Worm (Caenorhabditis elegans) whole organism, L4 larva: ENCODE data around the gene dmsr-1.

Experiments
- ZK546.5 ChIP-seq, 2 experiments: sonication (generic microtip); optimal IDR thresholded peaks; 2 replicates each; lab custom pipeline; 2017; ENCODE audit warnings: missing biosample characterization in 2 of 2, missing genetic modification characterization in 2 of 2
- ama-1 ChIP-seq: fragments of 150-350 bp; optimal IDR thresholded peaks from 2 replicates; lab custom pipeline; 2014; ENCODE audit warnings: inconsistent platforms, mixed read lengths
- arid-1 ChIP-seq: fragments of 200-800 bp; sonication (Bioruptor generic); conservative IDR thresholded peaks from 2 replicates; pipeline ENCODE4 v1.3.6; 2022; ENCODE audit warnings: missing genetic modification reagents, missing genetic modification characterization, missing compliant biosample characterization
- ceh-82 ChIP-seq: sonication (generic microtip); optimal IDR thresholded peaks from 2 replicates; lab custom pipeline; 2017; ENCODE audit warnings: missing biosample characterization, missing genetic modification characterization
- lin-15B ChIP-seq: fragments of 150-350 bp; sonication (generic microtip); optimal IDR thresholded peaks from 3 replicates; lab custom pipeline; 2014; ENCODE audit warnings: missing biosample characterization, missing genetic modification characterization
- lin-29 ChIP-seq: fragments of 200-800 bp; sonication (Bioruptor generic); IDR thresholded peaks from 2 replicates; pipeline ENCODE4 v1.3.6; 2022; ENCODE audit warnings: missing genetic modification reagents, missing genetic modification characterization, missing compliant biosample characterization
- madf-5 ChIP-seq, 2 experiments: fragments of 200-800 bp; sonication (Bioruptor generic); IDR thresholded peaks; 2 replicates each; pipeline ENCODE4 v1.3.6; 2022; ENCODE audit warnings: missing compliant biosample characterization in 2 of 2, missing genetic modification characterization in 2 of 2
- mdl-1 ChIP-seq, 2 experiments: fragments of 150-350 bp in 1 of 2; sonication (generic microtip) in 1 of 2; optimal IDR thresholded peaks; 2 replicates each; lab custom pipeline; 2014 to 2017; ENCODE audit warnings: missing biosample characterization in 2 of 2, missing genetic modification characterization in 2 of 2
- mes-2 ChIP-seq: sonication (generic microtip); optimal IDR thresholded peaks from 2 replicates; lab custom pipeline; 2016; ENCODE audit warnings: missing genotype, mild to moderate bottlenecking, missing genetic modification characterization, missing compliant biosample characterization; ENCODE audit not compliant: poor library complexity, severe bottlenecking
- nhr-111 ChIP-seq: fragments of 200-800 bp; sonication (Bioruptor generic); optimal IDR thresholded peaks from 2 replicates; lab custom pipeline; 2018; ENCODE audit warnings: mild to moderate bottlenecking, missing genetic modification characterization, missing compliant biosample characterization
- snpc-4 ChIP-seq: fragments of 150-350 bp; optimal IDR thresholded peaks from 2 replicates; lab custom pipeline; 2014; ENCODE audit warnings: missing biosample characterization, missing genetic modification characterization
- spr-1 ChIP-seq: sonication (generic microtip); optimal IDR thresholded peaks from 2 replicates; lab custom pipeline; 2016; ENCODE audit warnings: mild to moderate bottlenecking, missing genetic modification characterization, missing compliant biosample characterization
- unc-62 ChIP-seq, 3 experiments: fragments of 150-350 bp in 1 of 3; sonication (generic microtip); optimal IDR thresholded peaks in 2 of 3; peaks in 1 of 3; 1 replicate in 1 of 3; 2 replicates in 2 of 3; lab custom pipeline; 2014 to 2017; ENCODE audit warnings: missing biosample characterization in 3 of 3, missing genetic modification characterization in 3 of 3, missing genetic modification reagents in 3 of 3, missing genotype in 1 of 3

ce11 chrV:11474399-11474798, 35.8 kb downstream of the dmsr-1 start, which contains the start of gene nas-22:
- TF ChIP-seq arid-1 (GFP tag; lab: Robert Waterston, UW): no peak
- no peak for TF ChIP-seq mes-2 (tag; lab: Kevin White, UChicago)
- TF ChIP-seq nhr-111 (GFP tag; lab: Kevin White, UChicago): no peak
- no peak for TF ChIP-seq ama-1 (lab: Kevin White, UChicago)
- TF ChIP-seq spr-1 (tag; lab: Kevin White, UChicago): no peak
- no peak for TF ChIP-seq snpc-4 (tag; lab: Kevin White, UChicago)
- no peak for TF ChIP-seq lin-29
- no peak for TF ChIP-seq ceh-82 (tag; lab: Kevin White, UChicago)
- no peak for TF ChIP-seq mdl-1 (tag; optimal IDR thresholded peaks at IDR 0.05; lab: Kevin White, UChicago)
- TF ChIP-seq madf-5 (GFP tag; IDR thresholded peaks at IDR 0.05; lab: Robert Waterston, UW): no peak
- no peak for TF ChIP-seq lin-15B (tag; lab: Kevin White, UChicago)
- TF ChIP-seq ZK546.5 (tag; optimal IDR thresholded peaks at IDR 0.05; lab: Kevin White, UChicago): no peak
- TF ChIP-seq unc-62 (GFP tag; optimal IDR thresholded peaks at IDR 0.05 in 1 of 2; lab: Kevin White, UChicago): no peak
- no peak for TF ChIP-seq unc-62 (tag; optimal IDR thresholded peaks at IDR 0.05; lab: Kevin White, UChicago)
